Fruit fly (Drosophila melanogaster) whole organism, embryonic: Measurements from ENCODE around the gene FASN2.

ENCODE experiments used
- Abd-B ChIP-seq: fragments of 200-800 bp; sonication (Bioruptor generic); optimal IDR thresholded peaks from 2 replicates; lab custom pipeline; 2018; ENCODE audit warnings: missing biosample characterization, mild to moderate bottlenecking, missing genetic modification characterization, moderate library complexity
- Adf1 ChIP-seq: fragments of 200-800 bp; sonication (Bioruptor generic); IDR thresholded peaks from 2 replicates; pipeline ENCODE4 v1.3.6; 2022; ENCODE audit warnings: missing biosample characterization, missing genetic modification characterization
- Antp ChIP-seq: fragments of 200-800 bp; sonication (Bioruptor generic); optimal IDR thresholded peaks from 3 replicates; lab custom pipeline; 2016; ENCODE audit warnings: missing biosample characterization, missing genetic modification characterization
- Bgb ChIP-seq: fragments of 200-800 bp; sonication (Bioruptor generic); IDR thresholded peaks from 2 replicates; pipeline ENCODE4 v1.3.6; 2022; ENCODE audit warnings: missing biosample characterization, missing genetic modification characterization; ENCODE audit not compliant: partially characterized antibody
- CG10565 ChIP-seq: fragments of 200-800 bp; sonication (Bioruptor generic); optimal IDR thresholded peaks from 3 replicates; lab custom pipeline; 2016; ENCODE audit warnings: missing biosample characterization, mild to moderate bottlenecking, missing genetic modification characterization
- CG11696 ChIP-seq: fragments of 200-800 bp; sonication (Bioruptor generic); IDR thresholded peaks from 2 replicates; pipeline ENCODE4 v1.3.6; 2022; ENCODE audit warnings: missing biosample characterization, missing genetic modification characterization
- CG12219 ChIP-seq: fragments of 200-800 bp; sonication (Bioruptor generic); optimal IDR thresholded peaks from 3 replicates; lab custom pipeline; 2018; ENCODE audit warnings: missing biosample characterization, mild to moderate bottlenecking, missing genetic modification characterization
- CG12659 ChIP-seq: fragments of 200-800 bp; sonication (Bioruptor generic); optimal IDR thresholded peaks from 3 replicates; lab custom pipeline; 2017; ENCODE audit warnings: mild to moderate bottlenecking, missing biosample characterization, missing genetic modification reagents, missing genetic modification characterization
- CG13287 ChIP-seq: fragments of 200-800 bp; sonication (Bioruptor generic); IDR thresholded peaks from 2 replicates; pipeline ENCODE4 v1.3.6; 2022; ENCODE audit warnings: missing biosample characterization, missing genetic modification characterization; ENCODE audit not compliant: partially characterized antibody
- CG13894 ChIP-seq: fragments of 200-800 bp; sonication (Bioruptor generic); optimal IDR thresholded peaks from 3 replicates; lab custom pipeline; 2018; ENCODE audit warnings: missing biosample characterization, mild to moderate bottlenecking, missing genetic modification characterization, moderate library complexity
- CG1602 ChIP-seq: fragments of 200-800 bp; sonication (Bioruptor generic); optimal IDR thresholded peaks from 3 replicates; lab custom pipeline; 2016; ENCODE audit warnings: missing biosample characterization, missing genetic modification characterization
- CG16815 ChIP-seq: fragments of 200-800 bp; sonication (Bioruptor generic); optimal IDR thresholded peaks from 3 replicates; lab custom pipeline; 2017; ENCODE audit warnings: missing biosample characterization, mild to moderate bottlenecking, missing genetic modification characterization
- CG17912 ChIP-seq: fragments of 200-800 bp; sonication (Bioruptor generic); optimal IDR thresholded peaks from 2 replicates; lab custom pipeline; 2018; ENCODE audit warnings: missing biosample characterization, mild to moderate bottlenecking, missing genetic modification characterization
- CG18619 ChIP-seq: fragments of 200-800 bp; sonication (Bioruptor generic); optimal IDR thresholded peaks from 3 replicates; lab custom pipeline; 2017; ENCODE audit warnings: missing biosample characterization, mild to moderate bottlenecking, missing genetic modification characterization
- CG32532 ChIP-seq: fragments of 200-800 bp; sonication (Bioruptor generic); IDR thresholded peaks from 2 replicates; pipeline ENCODE4 v1.3.6; 2022; ENCODE audit warnings: missing biosample characterization, missing genetic modification characterization
- CG34422 ChIP-seq: fragments of 200-800 bp; sonication (Bioruptor generic); IDR thresholded peaks from 3 replicates; pipeline ENCODE4 v1.3.6; 2022; ENCODE audit warnings: missing biosample characterization, missing genetic modification characterization
- CG3726 ChIP-seq: fragments of 200-800 bp; sonication (Bioruptor generic); IDR thresholded peaks from 3 replicates; pipeline ENCODE4, ENCODE4 v1.3.6; 2022; ENCODE audit warnings: missing biosample characterization, missing genetic modification characterization
- CG4328 ChIP-seq: fragments of 200-800 bp; sonication (Bioruptor generic); optimal IDR thresholded peaks from 3 replicates; lab custom pipeline; 2017; ENCODE audit warnings: missing biosample characterization, missing genetic modification reagents, missing genetic modification characterization
- CG5180 ChIP-seq: fragments of 200-800 bp; sonication (Bioruptor generic); optimal IDR thresholded peaks from 3 replicates; lab custom pipeline; 2017; ENCODE audit warnings: missing biosample characterization, missing genetic modification characterization, mild to moderate bottlenecking, moderate library complexity, missing genetic modification reagents
- CG8765 ChIP-seq: fragments of 200-800 bp; sonication (Bioruptor generic); IDR thresholded peaks from 2 replicates; pipeline ENCODE4 v1.3.6; 2022; ENCODE audit warnings: missing biosample characterization, missing genetic modification characterization
- D19B ChIP-seq: fragments of 200-800 bp; sonication (Bioruptor generic); optimal IDR thresholded peaks from 2 replicates; lab custom pipeline; 2017; ENCODE audit warnings: missing biosample characterization, mild to moderate bottlenecking, missing genetic modification characterization
- Doc2 ChIP-seq: fragments of 200-800 bp; sonication (Bioruptor generic); IDR thresholded peaks from 2 replicates; pipeline ENCODE4 v1.3.6; 2022; ENCODE audit warnings: missing biosample characterization, missing genetic modification characterization
- Doc3 ChIP-seq: fragments of 200-800 bp; sonication (Bioruptor generic); IDR thresholded peaks from 3 replicates; pipeline ENCODE4 v1.3.6; 2022; ENCODE audit warnings: missing biosample characterization, missing genetic modification characterization; ENCODE audit not compliant: partially characterized antibody
- Dp ChIP-seq: fragments of 200-800 bp; sonication (Bioruptor generic); optimal IDR thresholded peaks from 2 replicates; lab custom pipeline; 2018; ENCODE audit warnings: missing biosample characterization, mild to moderate bottlenecking, missing genetic modification characterization, moderate library complexity
- GATAe ChIP-seq: fragments of 200-800 bp; sonication (Bioruptor generic); conservative IDR thresholded peaks from 2 replicates; pipeline ENCODE4 v1.3.6; 2022; ENCODE audit warnings: missing biosample characterization, missing genetic modification characterization
- Gug ChIP-seq: fragments of 200-800 bp; sonication (Bioruptor generic); IDR thresholded peaks from 4 replicates; pipeline ENCODE4 v1.3.6; 2022; ENCODE audit warnings: missing biosample characterization, missing genetic modification characterization
- H15 ChIP-seq: fragments of 200-800 bp; sonication (Bioruptor generic); IDR thresholded peaks from 3 replicates; pipeline ENCODE4 v1.3.6; 2022; ENCODE audit warnings: missing biosample characterization, missing genetic modification characterization
- HLH54F ChIP-seq: fragments of 200-800 bp; sonication (Bioruptor generic); optimal IDR thresholded peaks from 3 replicates; lab custom pipeline; 2016; ENCODE audit warnings: missing biosample characterization, missing genetic modification characterization
- HLHmδ ChIP-seq: fragments of 200-800 bp; sonication (Bioruptor generic); optimal IDR thresholded peaks from 2 replicates; lab custom pipeline; 2018; ENCODE audit warnings: missing biosample characterization, mild to moderate bottlenecking, missing genetic modification characterization, moderate library complexity
- MESR4 ChIP-seq: fragments of 200-800 bp; sonication (Bioruptor generic); optimal IDR thresholded peaks from 2 replicates; lab custom pipeline; 2018; ENCODE audit warnings: missing biosample characterization, mild to moderate bottlenecking, missing genetic modification characterization, moderate library complexity
- Mes4 ChIP-seq: fragments of 200-800 bp; sonication (Bioruptor generic); optimal IDR thresholded peaks from 2 replicates; lab custom pipeline; 2016; ENCODE audit warnings: missing biosample characterization, missing genetic modification characterization
- Nf-YC ChIP-seq: fragments of 200-800 bp; optimal IDR thresholded peaks from 3 replicates; lab custom pipeline; 2019; ENCODE audit warnings: missing biosample characterization, mild to moderate bottlenecking, missing genetic modification characterization, moderate library complexity
- bowl ChIP-seq: fragments of 200-800 bp; sonication (Bioruptor generic); IDR thresholded peaks from 2 replicates; pipeline ENCODE4 v1.3.6; 2022; ENCODE audit warnings: missing biosample characterization, missing genetic modification characterization
- gce ChIP-seq: fragments of 200-800 bp; sonication (Bioruptor generic); IDR thresholded peaks from 3 replicates; pipeline ENCODE4 v1.3.6; 2022; ENCODE audit warnings: missing biosample characterization, missing genetic modification characterization
- grn ChIP-seq: fragments of 200-800 bp; sonication (Bioruptor generic); optimal IDR thresholded peaks from 3 replicates; lab custom pipeline; 2017; ENCODE audit warnings: missing biosample characterization, missing genetic modification characterization
- ham ChIP-seq: fragments of 200-800 bp; sonication (Bioruptor generic); IDR thresholded peaks from 2 replicates; pipeline ENCODE4 v1.3.6; 2022; ENCODE audit warnings: missing biosample characterization, missing genetic modification characterization
- her ChIP-seq: fragments of 200-800 bp; sonication (Bioruptor generic); optimal IDR thresholded peaks from 2 replicates; lab custom pipeline; 2016; ENCODE audit warnings: missing biosample characterization, missing genetic modification characterization
- lbe ChIP-seq: fragments of 200-800 bp; sonication (Bioruptor generic); optimal IDR thresholded peaks from 2 replicates; lab custom pipeline; 2016; ENCODE audit warnings: missing biosample characterization, mild to moderate bottlenecking, missing genetic modification characterization
- mirr ChIP-seq: fragments of 200-800 bp; sonication (Bioruptor generic); optimal IDR thresholded peaks from 3 replicates; lab custom pipeline; 2018; ENCODE audit warnings: missing biosample characterization, mild to moderate bottlenecking, missing genetic modification characterization
- mld ChIP-seq: fragments of 200-800 bp; sonication (Bioruptor generic); IDR thresholded peaks from 3 replicates; pipeline ENCODE4 v1.3.6; 2022; ENCODE audit warnings: missing biosample characterization, missing genetic modification characterization; ENCODE audit not compliant: partially characterized antibody
- odd ChIP-seq: fragments of 200-800 bp; sonication (Bioruptor generic); optimal IDR thresholded peaks from 2 replicates; lab custom pipeline; 2017; ENCODE audit warnings: missing biosample characterization, mild to moderate bottlenecking, missing genetic modification characterization
- otp ChIP-seq: fragments of 200-800 bp; sonication (Bioruptor generic); IDR thresholded peaks from 3 replicates; pipeline ENCODE4, ENCODE4 v1.3.6; 2022; ENCODE audit warnings: missing biosample characterization, missing genetic modification characterization
- peb ChIP-seq: fragments of 200-800 bp; sonication (Bioruptor generic); IDR thresholded peaks from 2 replicates; pipeline ENCODE4 v1.3.6; 2022; ENCODE audit warnings: missing biosample characterization, missing genetic modification characterization
- pho ChIP-seq: fragments of 200-800 bp; sonication (Bioruptor generic); optimal IDR thresholded peaks from 2 replicates; lab custom pipeline; 2016; ENCODE audit warnings: missing biosample characterization, missing genetic modification characterization
- psq ChIP-seq: fragments of 200-800 bp; sonication (Bioruptor generic); optimal IDR thresholded peaks from 2 replicates; lab custom pipeline; 2017; ENCODE audit warnings: missing biosample characterization, missing genetic modification characterization
- ro ChIP-seq: fragments of 200-800 bp; sonication (Bioruptor generic); IDR thresholded peaks from 2 replicates; pipeline ENCODE4 v1.3.6; 2022; ENCODE audit warnings: missing biosample characterization, missing genetic modification characterization
- sob ChIP-seq: fragments of 200-800 bp; sonication (Bioruptor generic); IDR thresholded peaks from 2 replicates; pipeline ENCODE4 v1.3.6; 2022; ENCODE audit warnings: missing biosample characterization, missing genetic modification characterization
- sr ChIP-seq: fragments of 200-800 bp; sonication (Bioruptor generic); IDR thresholded peaks from 3 replicates; pipeline ENCODE4 v1.3.6; 2022; ENCODE audit warnings: missing biosample characterization, missing genetic modification characterization
- trem ChIP-seq: fragments of 200-800 bp; optimal IDR thresholded peaks from 3 replicates; lab custom pipeline; 2019; ENCODE audit warnings: missing biosample characterization, mild to moderate bottlenecking, missing genetic modification characterization, moderate library complexity
- tx ChIP-seq: fragments of 200-800 bp; sonication (Bioruptor generic); optimal IDR thresholded peaks from 2 replicates; lab custom pipeline; 2016; ENCODE audit warnings: missing biosample characterization, missing genetic modification characterization
- wek ChIP-seq: fragments of 200-800 bp; sonication (Bioruptor generic); optimal IDR thresholded peaks from 3 replicates; lab custom pipeline; 2018; ENCODE audit warnings: missing biosample characterization, mild to moderate bottlenecking, missing genetic modification characterization, moderate library complexity
- yki ChIP-seq: fragments of >200 bp; optimal IDR thresholded peaks from 3 replicates; lab custom pipeline; 2018

Gene FASN2

dm6 chr2L:3100812-3101211 lies 57.1 kb downstream of the FASN2 start (continued):
- no peak for TF ChIP-seq Dp (GFP tag; lab: Kevin White, UChicago)
- TF ChIP-seq sr, result 0 out of 3 replicates have a peak, but pooled peaks have one; percentile 31
- TF ChIP-seq Gug (GFP tag; lab: Robert Waterston, UW), result peak; percentile 40; the same call in 2 of the 4 replicates
- no peak for TF ChIP-seq CG8765 (GFP tag; lab: Robert Waterston, UW)
- no peak for TF ChIP-seq ham (GFP tag; lab: Robert Waterston, UW)
- TF ChIP-seq Doc3 (GFP tag; lab: Robert Waterston, UW), result no peak
- TF ChIP-seq mld, result no peak
- no peak for TF ChIP-seq CG13287 (GFP tag; lab: Robert Waterston, UW)
- TF ChIP-seq CG12219 (GFP tag; lab: Kevin White, UChicago), result peak; percentile 52
- no peak for TF ChIP-seq HLH54F (GFP tag; lab: Kevin White, UChicago)
- TF ChIP-seq Doc2 (GFP tag; lab: Robert Waterston, UW), result 0 out of 2 replicates have a peak, but pooled peaks have one; percentile 20
- no peak for TF ChIP-seq yki
- no peak for TF ChIP-seq D19B (GFP tag; lab: Kevin White, UChicago)
- TF ChIP-seq MESR4, result no peak
- no peak for TF ChIP-seq her (GFP tag; lab: Kevin White, UChicago)
- no peak for TF ChIP-seq CG18619
- no peak for TF ChIP-seq lbe (GFP tag; lab: Kevin White, UChicago)
- no peak for TF ChIP-seq HLHmδ (GFP tag; lab: Kevin White, UChicago)
- no peak for TF ChIP-seq odd (GFP tag; lab: Kevin White, UChicago)
- TF ChIP-seq bowl, result no peak
- TF ChIP-seq grn (GFP tag; lab: Kevin White, UChicago), result no peak
- no peak for TF ChIP-seq psq (GFP tag; lab: Kevin White, UChicago)
- 0 out of 3 replicates have a peak, but pooled peaks have one; percentile 21 for TF ChIP-seq otp (GFP tag; lab: Robert Waterston, UW)
- no peak for TF ChIP-seq Nf-YC
- no peak for TF ChIP-seq peb
- TF ChIP-seq CG4328 (GFP tag; lab: Kevin White, UChicago), result peak; percentile 20
- no peak for TF ChIP-seq Bgb (GFP tag; lab: Robert Waterston, UW)
- TF ChIP-seq CG12659 (GFP tag; lab: Kevin White, UChicago), result peak; percentile 38
- TF ChIP-seq CG3726, result 0 out of 3 replicates have a peak, but pooled peaks have one; percentile 27
- no peak for TF ChIP-seq wek
- TF ChIP-seq CG11696, result no peak
- no peak for TF ChIP-seq tx (GFP tag; lab: Kevin White, UChicago)
- no peak for TF ChIP-seq trem
- TF ChIP-seq CG1602, result peak; percentile 27
- no peak for TF ChIP-seq CG5180
- TF ChIP-seq Abd-B (GFP tag; lab: Kevin White, UChicago), result no peak
- TF ChIP-seq pho (GFP tag; lab: Kevin White, UChicago), result no peak
- TF ChIP-seq sob (GFP tag; lab: Robert Waterston, UW), result peak; percentile 40; the same call in 1 of the 2 replicates
- peak; percentile 12 for TF ChIP-seq Antp
- peak; percentile 50; the same call in 1 of the 3 replicates for TF ChIP-seq CG34422 (GFP tag; lab: Robert Waterston, UW)
- TF ChIP-seq GATAe, result no peak
- TF ChIP-seq Mes4 (GFP tag; lab: Kevin White, UChicago), result peak; percentile 9
- no peak for TF ChIP-seq CG17912 (GFP tag; lab: Kevin White, UChicago)
- no peak for TF ChIP-seq CG32532 (GFP tag; lab: Robert Waterston, UW)
- TF ChIP-seq H15 (GFP tag; lab: Robert Waterston, UW), result peak; percentile 48; the same call in 2 of the 3 replicates
- no peak for TF ChIP-seq CG16815 (GFP tag; lab: Kevin White, UChicago)
- TF ChIP-seq Adf1 (GFP tag; lab: Robert Waterston, UW), result no peak
- TF ChIP-seq gce (GFP tag; lab: Robert Waterston, UW), result no peak
- TF ChIP-seq ro, result no peak
- TF ChIP-seq mirr (GFP tag; lab: Kevin White, UChicago), result no peak
- no peak for TF ChIP-seq CG13894
- no peak for TF ChIP-seq CG10565 (GFP tag; lab: Kevin White, UChicago)
